Worm (Caenorhabditis elegans) whole organism, L2 larva: ENCODE results near the gene R09E12.9.

Experiments
- C34F6.9 ChIP-seq: fragments of 150-350 bp; optimal IDR thresholded peaks from 2 replicates; lab custom pipeline; 2014; ENCODE audit warnings: missing biosample characterization, missing genetic modification characterization
- F13H6.1 ChIP-seq: sonication (generic microtip); optimal IDR thresholded peaks from 2 replicates; lab custom pipeline; 2016; ENCODE audit warnings: missing genetic modification characterization, missing compliant biosample characterization
- Y55F3AM.14 ChIP-seq: fragments of 200-800 bp; sonication (Bioruptor generic); optimal IDR thresholded peaks from 2 replicates; lab custom pipeline; 2018; ENCODE audit warnings: mild to moderate bottlenecking, missing genetic modification characterization, missing compliant biosample characterization
- ZK546.5 ChIP-seq: sonication (generic microtip); optimal IDR thresholded peaks from 2 replicates; lab custom pipeline; 2017; ENCODE audit warnings: missing biosample characterization, missing genetic modification characterization
- alr-1 ChIP-seq: fragments of 150-350 bp; optimal IDR thresholded peaks from 2 replicates; lab custom pipeline; 2014; ENCODE audit warnings: missing biosample characterization, missing genetic modification characterization
- aly-2 ChIP-seq: fragments of 150-350 bp; optimal IDR thresholded peaks from 2 replicates; lab custom pipeline; 2014; ENCODE audit warnings: missing biosample characterization, missing genetic modification characterization
- ama-1 ChIP-seq: fragments of 150-350 bp; optimal IDR thresholded peaks from 2 replicates; lab custom pipeline; 2018; ENCODE audit warnings: inconsistent platforms
- blmp-1 ChIP-seq: sonication (generic microtip); optimal IDR thresholded peaks from 2 replicates; lab custom pipeline; 2017; ENCODE audit warnings: missing genetic modification characterization, mild to moderate bottlenecking, missing compliant biosample characterization, antibody characterized with exemption, moderate library complexity; ENCODE audit not compliant: insufficient read depth
- ceh-16 ChIP-seq: fragments of 150-350 bp; optimal IDR thresholded peaks from 2 replicates; lab custom pipeline; 2014; ENCODE audit warnings: missing biosample characterization, missing genetic modification characterization
- crh-2 ChIP-seq: sonication (generic microtip); optimal IDR thresholded peaks from 2 replicates; lab custom pipeline; 2017; ENCODE audit warnings: missing biosample characterization, missing genetic modification characterization
- dmd-4 ChIP-seq: sonication (generic microtip); optimal IDR thresholded peaks from 2 replicates; lab custom pipeline; 2017; ENCODE audit warnings: missing biosample characterization, missing genetic modification characterization
- egl-27 ChIP-seq: sonication (generic microtip); optimal IDR thresholded peaks from 3 replicates; lab custom pipeline; 2017; ENCODE audit warnings: missing biosample characterization, missing genetic modification reagents, missing genetic modification characterization
- elt-1 ChIP-seq: fragments of 150-350 bp; optimal IDR thresholded peaks from 2 replicates; lab custom pipeline; 2014; ENCODE audit warnings: missing biosample characterization, missing genetic modification characterization
- fos-1 ChIP-seq: fragments of 150-350 bp; optimal IDR thresholded peaks from 2 replicates; lab custom pipeline; 2014; ENCODE audit warnings: missing biosample characterization, missing genetic modification characterization
- gmeb-1 ChIP-seq: fragments of 150-350 bp; optimal IDR thresholded peaks from 2 replicates; lab custom pipeline; 2014; ENCODE audit warnings: missing biosample characterization, missing genetic modification characterization
- lin-11 ChIP-seq: fragments of 150-350 bp; sonication (generic microtip); optimal IDR thresholded peaks from 2 replicates; lab custom pipeline; 2014; ENCODE audit warnings: missing biosample characterization, missing genetic modification characterization, inconsistent platforms, mixed read lengths
- lin-13 ChIP-seq: fragments of 150-350 bp; optimal IDR thresholded peaks from 2 replicates; lab custom pipeline; 2014; ENCODE audit warnings: missing biosample characterization, missing genetic modification reagents, missing genetic modification characterization
- lsy-2 ChIP-seq, 2 experiments: fragments of 150-350 bp in 1 of 2; sonication (generic microtip) in 1 of 2; optimal IDR thresholded peaks; 2 replicates each; lab custom pipeline; 2014 to 2017; ENCODE audit warnings: missing biosample characterization in 2 of 2, missing genetic modification characterization in 2 of 2
- mbf-1 ChIP-seq: sonication (generic microtip); optimal IDR thresholded peaks from 2 replicates; lab custom pipeline; 2017; ENCODE audit warnings: missing biosample characterization, missing genetic modification characterization
- nhr-10 ChIP-seq: sonication (generic microtip); optimal IDR thresholded peaks from 2 replicates; lab custom pipeline; 2017; ENCODE audit warnings: missing biosample characterization, missing genetic modification characterization
- nhr-11 ChIP-seq: fragments of 150-350 bp; optimal IDR thresholded peaks from 2 replicates; lab custom pipeline; 2014; ENCODE audit warnings: missing biosample characterization, missing genetic modification characterization
- nhr-12 ChIP-seq: fragments of 150-350 bp; optimal IDR thresholded peaks from 2 replicates; lab custom pipeline; 2014; ENCODE audit warnings: missing biosample characterization, missing genetic modification characterization
- nhr-129 ChIP-seq: fragments of 150-350 bp; optimal IDR thresholded peaks from 2 replicates; lab custom pipeline; 2014; ENCODE audit warnings: missing biosample characterization, missing genetic modification characterization
- nhr-21 ChIP-seq: fragments of 150-350 bp; optimal IDR thresholded peaks from 2 replicates; lab custom pipeline; 2014; ENCODE audit warnings: missing biosample characterization, missing genetic modification characterization
- nhr-237 ChIP-seq: fragments of 150-350 bp; optimal IDR thresholded peaks from 2 replicates; lab custom pipeline; 2014; ENCODE audit warnings: missing biosample characterization, missing genetic modification characterization
- nhr-77 ChIP-seq: fragments of 150-350 bp; optimal IDR thresholded peaks from 2 replicates; lab custom pipeline; 2014; ENCODE audit warnings: missing biosample characterization, missing genetic modification characterization
- sem-4 ChIP-seq: fragments of 150-350 bp; optimal IDR thresholded peaks from 2 replicates; lab custom pipeline; 2014; ENCODE audit warnings: missing biosample characterization, missing genetic modification reagents, missing genetic modification characterization
- skn-1 ChIP-seq: sonication (generic microtip); optimal IDR thresholded peaks from 2 replicates; lab custom pipeline; 2017; ENCODE audit warnings: missing biosample characterization, missing genetic modification characterization
- sma-3 ChIP-seq: sonication (generic microtip); optimal IDR thresholded peaks from 2 replicates; lab custom pipeline; 2016; ENCODE audit warnings: missing genetic modification reagents, missing genetic modification characterization, missing compliant biosample characterization
- sma-9 ChIP-seq, 2 experiments: fragments of 150-350 bp in 1 of 2; sonication (generic microtip) in 1 of 2; optimal IDR thresholded peaks; 2 replicates each; lab custom pipeline; 2014 to 2016; ENCODE audit warnings: missing genetic modification characterization in 2 of 2, mild to moderate bottlenecking in 1 of 2, missing biosample characterization in 1 of 2, missing compliant biosample characterization in 1 of 2, missing genetic modification reagents in 1 of 2, moderate library complexity in 1 of 2
- snpc-4 ChIP-seq: fragments of 150-350 bp; optimal IDR thresholded peaks from 2 replicates; lab custom pipeline; 2014; ENCODE audit warnings: missing biosample characterization, missing genetic modification characterization
- unc-39 ChIP-seq: fragments of 150-350 bp; optimal IDR thresholded peaks from 2 replicates; lab custom pipeline; 2014; ENCODE audit warnings: missing biosample characterization, missing genetic modification characterization
- zag-1 ChIP-seq: fragments of 150-350 bp; optimal IDR thresholded peaks from 2 replicates; lab custom pipeline; 2014; ENCODE audit warnings: missing biosample characterization, missing genetic modification characterization
- ztf-1 ChIP-seq: fragments of 200-800 bp; sonication (Bioruptor generic); conservative IDR thresholded peaks from 2 replicates; pipeline ENCODE4 v1.3.6; 2022; ENCODE audit warnings: missing genetic modification characterization, missing compliant biosample characterization

The R09E12.9 gene

ce11 chrV:782432-782831, 5.0 kb downstream of the R09E12.9 start, which contains the start of gene srab-16:
Gene srab-16, plus strand, starts transcription at chrV:782732.
- no peak for TF ChIP-seq dmd-4 (tag; lab: Kevin White, UChicago)
- TF ChIP-seq ztf-1, result no peak
- no peak for TF ChIP-seq elt-1 (tag; lab: Kevin White, UChicago)
- TF ChIP-seq gmeb-1 (tag; lab: Kevin White, UChicago), result no peak
- no peak for TF ChIP-seq fos-1 (tag; lab: Kevin White, UChicago)
- TF ChIP-seq lin-11, result no peak
- no peak for TF ChIP-seq nhr-12 (tag; lab: Kevin White, UChicago)
- TF ChIP-seq ama-1 (lab: Kevin White, UChicago), result no peak
- TF ChIP-seq ZK546.5, result no peak
- no peak for TF ChIP-seq sem-4
- TF ChIP-seq nhr-77 (tag; lab: Kevin White, UChicago), result no peak
- TF ChIP-seq ceh-16 (tag; lab: Kevin White, UChicago), result no peak
- TF ChIP-seq sma-3 (GFP tag; lab: Kevin White, UChicago), result no peak
- TF ChIP-seq nhr-21 (tag; lab: Kevin White, UChicago), result no peak
- TF ChIP-seq alr-1 (tag; lab: Kevin White, UChicago), result no peak
- no peak for TF ChIP-seq lin-13 (GFP tag; lab: Kevin White, UChicago)
- no peak for TF ChIP-seq lsy-2 (tag; optimal IDR thresholded peaks at IDR 0.05; lab: Kevin White, UChicago)
- TF ChIP-seq crh-2 (tag; lab: Kevin White, UChicago), result no peak
- no peak for TF ChIP-seq nhr-11 (tag; lab: Kevin White, UChicago)
- no peak for TF ChIP-seq unc-39 (tag; lab: Kevin White, UChicago)

ce11 chrV:794092-794491, 16.7 kb downstream of the R09E12.9 start:
- no peak for TF ChIP-seq fos-1 (tag; lab: Kevin White, UChicago)
- no peak for TF ChIP-seq dmd-4 (tag; lab: Kevin White, UChicago)
- TF ChIP-seq blmp-1 (tag; lab: Kevin White, UChicago), result no peak
- no peak for TF ChIP-seq lsy-2 (tag; optimal IDR thresholded peaks at IDR 0.05; lab: Kevin White, UChicago)
- TF ChIP-seq nhr-237, result no peak
- no peak for TF ChIP-seq aly-2 (tag; lab: Kevin White, UChicago)
- TF ChIP-seq skn-1 (tag; lab: Kevin White, UChicago), result no peak
- TF ChIP-seq ZK546.5, result no peak
- TF ChIP-seq elt-1 (tag; lab: Kevin White, UChicago), result no peak
- no peak for TF ChIP-seq mbf-1
- TF ChIP-seq Y55F3AM.14 (GFP tag; lab: Kevin White, UChicago), result no peak
- no peak for TF ChIP-seq crh-2 (tag; lab: Kevin White, UChicago)
- TF ChIP-seq nhr-10 (tag; lab: Kevin White, UChicago), result no peak
- no peak for TF ChIP-seq unc-39 (tag; lab: Kevin White, UChicago)
- no peak for TF ChIP-seq nhr-129
- TF ChIP-seq zag-1 (tag; lab: Kevin White, UChicago), result no peak

ce11 chrV:797241-797640, 19.8 kb downstream of the R09E12.9 start:
- TF ChIP-seq lsy-2 (tag; optimal IDR thresholded peaks at IDR 0.05; lab: Kevin White, UChicago) (no peak), mbf-1 (no peak), ZK546.5 (no peak), gmeb-1 (tag; lab: Kevin White, UChicago) (no peak), C34F6.9 (tag; lab: Kevin White, UChicago) (no peak), ztf-1 (no peak), sma-9 (GFP tag; optimal IDR thresholded peaks at IDR 0.05; lab: Kevin White, UChicago) (no peak), sma-9 (tag; optimal IDR thresholded peaks at IDR 0.05; lab: Kevin White, UChicago) (no peak), snpc-4 (tag; lab: Kevin White, UChicago) (no peak), zag-1 (tag; lab: Kevin White, UChicago) (no peak), skn-1 (tag; lab: Kevin White, UChicago) (no peak), egl-27 (no peak), F13H6.1 (tag; lab: Kevin White, UChicago) (no peak), unc-39 (tag; lab: Kevin White, UChicago) (no peak), nhr-77 (tag; lab: Kevin White, UChicago) (no peak), elt-1 (tag; lab: Kevin White, UChicago) (no peak)

DNA sequence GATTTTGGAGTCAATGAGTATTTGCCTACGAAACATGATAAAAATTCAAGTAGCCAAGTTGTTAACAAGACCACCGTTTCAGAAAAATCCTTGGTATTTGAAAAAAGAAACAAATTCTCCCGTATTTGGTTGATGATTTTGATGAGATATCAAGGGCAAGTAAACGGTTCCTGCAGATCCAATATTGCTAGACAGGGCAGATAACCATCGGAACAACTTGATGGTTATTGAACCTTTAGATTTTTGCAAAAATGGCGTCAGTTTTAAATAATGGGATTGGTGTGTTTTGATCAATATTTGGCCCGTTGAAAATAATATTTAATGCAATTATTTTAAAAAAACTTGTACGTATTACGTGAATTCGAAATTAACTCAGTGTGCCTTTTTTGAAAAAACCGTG, 22.9 kb downstream of the R09E12.9 start:
- peak; percentile 3 for TF ChIP-seq elt-1 (tag; lab: Kevin White, UChicago)
- no peak for TF ChIP-seq zag-1 (tag; lab: Kevin White, UChicago)
- peak; percentile 70 for TF ChIP-seq sma-9 (GFP tag; optimal IDR thresholded peaks at IDR 0.05; lab: Kevin White, UChicago)
- no peak for TF ChIP-seq sma-9 (tag; optimal IDR thresholded peaks at IDR 0.05; lab: Kevin White, UChicago)
